Worm (Caenorhabditis elegans) whole organism, L4 larva: ENCODE data around the gene F47B8.14.
A peak's percentile ranks its signal among the peaks of the same experiment; 100 is the strongest.

Source experiments
- R02D3.7 ChIP-seq: fragments of 150-350 bp; sonication (generic microtip); optimal IDR thresholded peaks from 3 replicates; lab custom pipeline; 2014; ENCODE audit warnings: missing biosample characterization, missing genetic modification characterization
- aly-2 ChIP-seq: sonication (generic microtip); optimal IDR thresholded peaks from 2 replicates; lab custom pipeline; 2018; ENCODE audit warnings: missing biosample characterization, missing genetic modification characterization
- ceh-82 ChIP-seq: sonication (generic microtip); optimal IDR thresholded peaks from 2 replicates; lab custom pipeline; 2017; ENCODE audit warnings: missing biosample characterization, missing genetic modification characterization
- daf-12 ChIP-seq: fragments of 150-350 bp; optimal IDR thresholded peaks from 2 replicates; lab custom pipeline; 2014; ENCODE audit warnings: missing biosample characterization, missing genetic modification reagents, missing genetic modification characterization
- dve-1 ChIP-seq: sonication (generic microtip); optimal IDR thresholded peaks from 2 replicates; lab custom pipeline; 2017; ENCODE audit warnings: antibody characterized with exemption, mild to moderate bottlenecking, missing genetic modification characterization, missing compliant biosample characterization; ENCODE audit not compliant: insufficient read depth
- fos-1 ChIP-seq: fragments of 150-350 bp; optimal IDR thresholded peaks from 2 replicates; lab custom pipeline; 2014; ENCODE audit warnings: missing biosample characterization, missing genetic modification characterization
- hlh-30 ChIP-seq: sonication (generic microtip); optimal IDR thresholded peaks from 2 replicates; lab custom pipeline; 2017; ENCODE audit warnings: antibody characterized with exemption, mild to moderate bottlenecking, missing genetic modification characterization, missing compliant biosample characterization; ENCODE audit not compliant: insufficient read depth
- lim-7 ChIP-seq: fragments of 200-800 bp; sonication (Bioruptor generic); IDR thresholded peaks from 2 replicates; pipeline ENCODE4 v1.3.6; 2022; ENCODE audit warnings: missing genetic modification characterization, missing compliant biosample characterization
- mdl-1 ChIP-seq, 2 experiments: fragments of 150-350 bp in 1 of 2; sonication (generic microtip) in 1 of 2; optimal IDR thresholded peaks; 2 replicates each; lab custom pipeline; 2014 to 2017; ENCODE audit warnings: missing biosample characterization in 2 of 2, missing genetic modification characterization in 2 of 2
- nhr-76 ChIP-seq: fragments of 150-350 bp; optimal IDR thresholded peaks from 2 replicates; lab custom pipeline; 2014; ENCODE audit warnings: missing biosample characterization, missing genetic modification characterization
- pha-4 ChIP-seq, 2 experiments: fragments of 150-350 bp in 1 of 2; fragments of 200-800 bp in 1 of 2; sonication (Bioruptor generic) in 1 of 2; IDR thresholded peaks in 1 of 2; optimal IDR thresholded peaks in 1 of 2; 2 replicates each; pipeline versions ENCODE4 v1.3.6 to Lab custom; 2014 to 2022; ENCODE audit warnings: missing genetic modification characterization in 2 of 2, missing genetic modification reagents in 2 of 2, missing biosample characterization in 1 of 2, missing compliant biosample characterization in 1 of 2
- skn-1 ChIP-seq: fragments of 150-350 bp; optimal IDR thresholded peaks from 2 replicates; lab custom pipeline; 2014; ENCODE audit warnings: missing biosample characterization, missing genetic modification characterization
- unc-39 ChIP-seq: sonication (generic microtip); optimal IDR thresholded peaks from 2 replicates; lab custom pipeline; 2017; ENCODE audit warnings: missing biosample characterization, missing genetic modification characterization

ce11 chrV:14324502-14325467 lies 4.4 kb downstream of the F47B8.14 start, which contains the start of the genes F47B8.4 and F47B8.18:
- TF ChIP-seq mdl-1 (tag; optimal IDR thresholded peaks at IDR 0.05; lab: Kevin White, UChicago) (peak in 1 of 2 experiments; percentile 53), hlh-30 (tag; lab: Kevin White, UChicago) (peak; percentile 45), nhr-76 (tag; lab: Kevin White, UChicago) (no peak), lim-7 (GFP tag; lab: Robert Waterston, UW) (peak; percentile 32; the same call in 1 of the 2 replicates), daf-12 (no peak), ceh-82 (tag; lab: Kevin White, UChicago) (no peak), R02D3.7 (no peak), skn-1 (no peak), pha-4 (GFP tag; IDR thresholded peaks at IDR 0.05; lab: Robert Waterston, UW) (peak; percentile 90; the same call in 1 of the 2 replicates), pha-4 (tag; optimal IDR thresholded peaks at IDR 0.05; lab: Kevin White, UChicago) (no peak), fos-1 (tag; lab: Kevin White, UChicago) (no peak), aly-2 (tag; lab: Kevin White, UChicago) (no peak), unc-39 (tag; lab: Kevin White, UChicago) (no peak), dve-1 (tag; lab: Kevin White, UChicago) (no peak)
